Worm (Caenorhabditis elegans) whole organism, L1 larva: ENCODE measurements around the gene tim-1.
A peak's percentile ranks its signal among the peaks of the same experiment; 100 is the strongest.

ENCODE experiments used
- C34B4.2 ChIP-seq: sonication (generic microtip); optimal IDR thresholded peaks from 2 replicates; lab custom pipeline; 2017; ENCODE audit warnings: mild to moderate bottlenecking, missing genetic modification characterization, missing compliant biosample characterization
- ama-1 ChIP-seq: fragments of 150-350 bp; optimal IDR thresholded peaks from 2 replicates; lab custom pipeline; 2014
- ceh-63 ChIP-seq: fragments of 200-800 bp; sonication (Bioruptor generic); optimal IDR thresholded peaks from 2 replicates; lab custom pipeline; 2018; ENCODE audit warnings: mild to moderate bottlenecking, missing genetic modification characterization, missing compliant biosample characterization
- ceh-8 ChIP-seq: fragments of 200-800 bp; sonication (Bioruptor generic); optimal IDR thresholded peaks from 2 replicates; lab custom pipeline; 2018; ENCODE audit warnings: mild to moderate bottlenecking, missing genetic modification characterization, moderate library complexity, missing compliant biosample characterization
- ceh-82 ChIP-seq, 3 experiments: fragments of 150-350 bp in 1 of 3; sonication (generic microtip) in 2 of 3; optimal IDR thresholded peaks; 2 replicates each; lab custom pipeline; 2014 to 2017; ENCODE audit warnings: missing biosample characterization in 3 of 3, missing genetic modification characterization in 3 of 3
- ceh-90 ChIP-seq: sonication (generic microtip); optimal IDR thresholded peaks from 2 replicates; lab custom pipeline; 2016; ENCODE audit warnings: missing genetic modification characterization, missing compliant biosample characterization
- dpl-1 ChIP-seq, 3 experiments: fragments of 150-350 bp in 2 of 3; sonication (generic microtip) in 1 of 3; optimal IDR thresholded peaks; 2 replicates each; lab custom pipeline; 2014 to 2017; ENCODE audit warnings: missing biosample characterization in 3 of 3, missing genetic modification characterization in 3 of 3, missing genetic modification reagents in 3 of 3
- dsc-1 ChIP-seq: sonication (generic microtip); optimal IDR thresholded peaks from 2 replicates; lab custom pipeline; 2016; ENCODE audit warnings: mild to moderate bottlenecking, missing genetic modification characterization, missing compliant biosample characterization
- efl-1 ChIP-seq, 4 experiments: fragments of 150-350 bp; optimal IDR thresholded peaks in 3 of 4; peaks in 1 of 4; 1 replicate in 1 of 4; 2 replicates in 3 of 4; lab custom pipeline; 2014; ENCODE audit warnings: missing biosample characterization in 2 of 4, missing genetic modification characterization in 2 of 4, missing genetic modification reagents in 2 of 4
- egl-13 ChIP-seq: sonication (generic microtip); optimal IDR thresholded peaks from 2 replicates; lab custom pipeline; 2016; ENCODE audit warnings: missing genotype, missing genetic modification reagents, missing genetic modification characterization, missing compliant biosample characterization
- egl-27 ChIP-seq, 2 experiments: fragments of 150-350 bp in 1 of 2; sonication (generic microtip); optimal IDR thresholded peaks; 3 replicates each; lab custom pipeline; 2017 to 2018; ENCODE audit warnings: missing biosample characterization in 2 of 2, missing genetic modification characterization in 2 of 2, missing genetic modification reagents in 2 of 2
- elt-2 ChIP-seq: sonication (generic microtip); optimal IDR thresholded peaks from 2 replicates; lab custom pipeline; 2016; ENCODE audit warnings: missing genetic modification characterization, mild to moderate bottlenecking, inconsistent platforms, missing compliant biosample characterization, missing genetic modification reagents
- hlh-4 ChIP-seq: sonication (generic microtip); optimal IDR thresholded peaks from 2 replicates; lab custom pipeline; 2016; ENCODE audit warnings: mild to moderate bottlenecking, missing genetic modification characterization, missing compliant biosample characterization
- irx-1 ChIP-seq: sonication (generic microtip); optimal IDR thresholded peaks from 2 replicates; lab custom pipeline; 2016; ENCODE audit warnings: missing genetic modification characterization, missing compliant biosample characterization
- isw-1 ChIP-seq: fragments of 200-800 bp; sonication (Bioruptor generic); IDR thresholded peaks from 2 replicates; pipeline ENCODE4 v1.3.6; 2022; ENCODE audit warnings: missing genetic modification characterization, missing compliant biosample characterization
- lin-14 ChIP-seq: fragments of 200-800 bp; sonication (Bioruptor generic); optimal IDR thresholded peaks from 2 replicates; lab custom pipeline; 2018; ENCODE audit warnings: mild to moderate bottlenecking, missing genetic modification characterization, moderate library complexity, missing compliant biosample characterization
- lin-35 ChIP-seq, 2 experiments: fragments of 150-350 bp; optimal IDR thresholded peaks; 2 replicates each; lab custom pipeline; 2014; ENCODE audit warnings: missing biosample characterization in 2 of 2, missing genetic modification characterization in 2 of 2, missing genetic modification reagents in 2 of 2
- lin-39 ChIP-seq: fragments of 150-350 bp; optimal IDR thresholded peaks from 2 replicates; lab custom pipeline; 2014; ENCODE audit warnings: missing biosample characterization, missing genetic modification reagents, missing genetic modification characterization
- lir-3 ChIP-seq: sonication (generic microtip); optimal IDR thresholded peaks from 2 replicates; lab custom pipeline; 2016; ENCODE audit warnings: mild to moderate bottlenecking, missing genetic modification characterization, moderate library complexity, missing compliant biosample characterization; ENCODE audit not compliant: poor library complexity
- lsy-2 ChIP-seq, 2 experiments: fragments of 150-350 bp; optimal IDR thresholded peaks; 2 replicates each; lab custom pipeline; 2014; ENCODE audit warnings: missing biosample characterization in 2 of 2, missing genetic modification characterization in 2 of 2
- mab-9 ChIP-seq: fragments of 200-800 bp; sonication (Bioruptor generic); IDR thresholded peaks from 2 replicates; pipeline ENCODE4 v1.3.6; 2022; ENCODE audit warnings: missing genetic modification reagents, missing genetic modification characterization, missing compliant biosample characterization
- nhr-19 ChIP-seq: fragments of 200-800 bp; sonication (Bioruptor generic); conservative IDR thresholded peaks from 2 replicates; pipeline ENCODE4 v1.3.6; 2022; ENCODE audit warnings: missing genetic modification characterization, missing compliant biosample characterization
- nhr-237 ChIP-seq: fragments of 150-350 bp; optimal IDR thresholded peaks from 2 replicates; lab custom pipeline; 2014; ENCODE audit warnings: missing biosample characterization, missing genetic modification characterization
- nhr-28 ChIP-seq: fragments of 150-350 bp; optimal IDR thresholded peaks from 2 replicates; lab custom pipeline; 2014; ENCODE audit warnings: missing biosample characterization, missing genetic modification characterization
- nhr-76 ChIP-seq: sonication (generic microtip); optimal IDR thresholded peaks from 2 replicates; lab custom pipeline; 2017; ENCODE audit warnings: missing biosample characterization, missing genetic modification characterization
- skn-1 ChIP-seq: fragments of 150-350 bp; optimal IDR thresholded peaks from 2 replicates; lab custom pipeline; 2014; ENCODE audit warnings: missing biosample characterization, missing genetic modification characterization
- snpc-4 ChIP-seq: fragments of 150-350 bp; optimal IDR thresholded peaks from 2 replicates; lab custom pipeline; 2014; ENCODE audit warnings: missing biosample characterization, missing genetic modification characterization
- snu-23 ChIP-seq: sonication (generic microtip); optimal IDR thresholded peaks from 2 replicates; lab custom pipeline; 2016; ENCODE audit warnings: missing genetic modification characterization, missing compliant biosample characterization
- sup-37 ChIP-seq: fragments of 200-800 bp; sonication (Bioruptor generic); optimal IDR thresholded peaks from 2 replicates; lab custom pipeline; 2018; ENCODE audit warnings: mild to moderate bottlenecking, missing genetic modification characterization, missing compliant biosample characterization
- tbx-2 ChIP-seq: sonication (generic microtip); optimal IDR thresholded peaks from 2 replicates; lab custom pipeline; 2016; ENCODE audit warnings: missing genetic modification characterization, missing compliant biosample characterization
- tlp-1 ChIP-seq: fragments of 150-350 bp; optimal IDR thresholded peaks from 2 replicates; lab custom pipeline; 2014; ENCODE audit warnings: missing biosample characterization, missing genetic modification characterization
- unc-86 ChIP-seq: sonication (generic microtip); optimal IDR thresholded peaks from 2 replicates; lab custom pipeline; 2016; ENCODE audit warnings: missing genetic modification characterization, missing compliant biosample characterization
- vab-15 ChIP-seq: sonication (generic microtip); optimal IDR thresholded peaks from 2 replicates; lab custom pipeline; 2017; ENCODE audit warnings: missing genotype, mild to moderate bottlenecking, missing genetic modification characterization, missing compliant biosample characterization

Gene tim-1

DNA sequence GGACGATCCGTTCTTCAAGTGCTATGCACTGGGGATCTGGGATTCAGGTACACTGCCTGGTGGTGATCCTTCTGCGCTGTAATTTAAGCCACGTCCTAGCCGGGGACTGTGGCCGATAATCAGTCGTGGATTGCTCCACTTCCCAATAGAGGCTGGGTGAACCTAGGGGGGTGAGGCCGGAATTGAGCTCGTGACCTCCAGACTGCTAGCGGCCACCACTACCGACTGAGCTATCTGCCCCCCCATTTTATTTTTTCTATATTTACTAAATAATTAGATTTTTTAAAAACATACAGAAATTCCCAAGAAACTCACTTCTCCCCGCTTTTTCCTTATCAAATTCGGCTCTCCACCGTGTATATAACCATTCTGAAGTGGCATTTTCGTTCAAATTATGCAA is 47.3 kb upstream of the tim-1 start:
- no peak for TF ChIP-seq ama-1 (lab: Kevin White, UChicago)
- no peak for TF ChIP-seq hlh-4 (tag; lab: Kevin White, UChicago)
- TF ChIP-seq lir-3 (tag; lab: Kevin White, UChicago), result no peak
- TF ChIP-seq sup-37 (GFP tag; lab: Kevin White, UChicago), result no peak
- no peak for TF ChIP-seq snpc-4
- TF ChIP-seq ceh-8 (GFP tag; lab: Kevin White, UChicago), result no peak
- no peak for TF ChIP-seq egl-27 (tag; optimal IDR thresholded peaks at IDR 0.05; lab: Kevin White, UChicago)

DNA sequence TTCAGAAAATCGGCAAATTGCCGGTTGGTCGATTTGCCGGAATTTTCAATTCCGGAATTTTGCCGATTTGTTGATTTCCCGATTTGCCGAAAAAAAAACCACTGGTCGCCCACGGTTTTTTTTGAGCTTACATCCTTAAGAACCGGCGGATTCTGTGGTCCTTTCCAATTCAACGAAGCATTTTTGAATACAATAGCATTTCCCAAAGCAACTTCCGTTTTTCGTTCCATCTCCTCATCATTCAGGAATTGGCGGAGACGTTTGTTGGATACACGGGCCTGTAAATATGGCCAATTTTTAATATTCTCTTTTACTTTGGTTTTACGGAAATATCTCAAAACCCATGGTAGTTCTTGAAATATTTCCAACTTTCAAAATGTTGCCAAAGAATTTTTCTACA is 42.5 kb upstream of the tim-1 start:
- TF ChIP-seq snu-23 (GFP tag; lab: Kevin White, UChicago) (no peak), egl-27 (tag; optimal IDR thresholded peaks at IDR 0.05; lab: Kevin White, UChicago) (no peak), C34B4.2 (no peak), nhr-237 (tag; lab: Kevin White, UChicago) (no peak), lin-39 (tag; lab: Kevin White, UChicago) (no peak)

DNA sequence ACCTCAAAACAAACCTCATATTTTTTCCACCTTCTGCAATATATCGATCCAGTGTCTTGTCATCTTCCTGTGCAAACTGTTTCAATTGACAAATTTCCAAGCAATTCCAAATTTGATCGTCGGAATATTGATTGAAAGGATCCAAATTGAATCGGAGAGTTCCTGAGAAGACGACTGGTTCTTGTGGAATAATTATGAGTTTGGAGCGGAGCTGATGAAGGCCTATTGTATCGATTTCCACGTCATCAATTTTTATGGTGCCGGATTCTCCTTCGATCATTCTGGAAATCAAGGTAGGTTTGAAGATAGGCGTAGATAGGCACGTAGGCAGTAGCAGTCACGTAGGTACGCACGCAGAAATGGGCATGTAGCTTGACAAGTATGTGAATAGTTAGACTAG is 34.2 kb upstream of the tim-1 start:
- TF ChIP-seq elt-2 (tag; lab: Kevin White, UChicago) (no peak), nhr-76 (tag; lab: Kevin White, UChicago) (no peak), sup-37 (GFP tag; lab: Kevin White, UChicago) (no peak), ceh-82 (tag; optimal IDR thresholded peaks at IDR 0.05; lab: Kevin White, UChicago) (no peak), lir-3 (tag; lab: Kevin White, UChicago) (no peak), vab-15 (tag; lab: Kevin White, UChicago) (no peak), ceh-63 (GFP tag; lab: Kevin White, UChicago) (no peak), lin-14 (GFP tag; lab: Kevin White, UChicago) (no peak), efl-1 (optimal IDR thresholded peaks at IDR 0.05; lab: Kevin White, UChicago) (no peak), efl-1 (GFP tag; optimal IDR thresholded peaks at IDR 0.05 in 1 of 2; lab: Kevin White, UChicago) (no peak), lin-35 (GFP tag; optimal IDR thresholded peaks at IDR 0.05; lab: Kevin White, UChicago) (no peak), nhr-28 (tag; lab: Kevin White, UChicago) (no peak), tlp-1 (tag; lab: Kevin White, UChicago) (no peak), unc-86 (no peak)

DNA sequence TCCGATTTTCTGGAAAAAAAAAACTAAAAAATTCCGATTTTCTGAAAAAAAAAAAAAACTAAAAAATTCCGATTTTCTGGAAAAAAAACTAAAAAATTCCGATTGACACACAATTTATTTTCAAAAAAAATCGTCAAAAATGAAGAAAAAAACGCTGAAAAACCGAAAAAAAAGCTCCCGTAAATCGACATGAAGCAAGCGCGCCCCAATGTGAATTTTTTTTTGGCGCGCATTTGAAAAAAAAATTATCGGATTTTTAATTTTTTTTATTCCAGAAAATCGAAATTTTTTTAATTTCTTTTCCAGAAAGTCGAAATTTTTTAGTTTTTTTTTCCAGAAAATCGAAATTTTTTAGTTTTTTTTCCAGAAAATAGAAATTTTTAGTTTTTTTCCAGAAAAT is 28.8 kb upstream of the tim-1 start:
- peak; percentile 11 for TF ChIP-seq ceh-90 (tag; lab: Kevin White, UChicago)
- peak; percentile 36 for TF ChIP-seq snu-23 (GFP tag; lab: Kevin White, UChicago)
- TF ChIP-seq nhr-19 (GFP tag; lab: Robert Waterston, UW), result peak; percentile 22; the same call in 1 of the 2 replicates
- peak; percentile 82 to 87 (median 87) for TF ChIP-seq dpl-1 (GFP tag; optimal IDR thresholded peaks at IDR 0.05; lab: Kevin White, UChicago)
- no peak for TF ChIP-seq elt-2 (tag; lab: Kevin White, UChicago)
- no peak for TF ChIP-seq egl-13 (tag; lab: Kevin White, UChicago)
- TF ChIP-seq skn-1 (tag; lab: Kevin White, UChicago), result peak; percentile 40
- no peak for TF ChIP-seq mab-9
- TF ChIP-seq dsc-1 (tag; lab: Kevin White, UChicago), result peak; percentile 24
- TF ChIP-seq lsy-2 (tag; optimal IDR thresholded peaks at IDR 0.05; lab: Kevin White, UChicago), result peak; percentile 23 to 45
- TF ChIP-seq irx-1 (tag; lab: Kevin White, UChicago), result peak; percentile 2
- TF ChIP-seq tbx-2 (tag; lab: Kevin White, UChicago), result peak; percentile 18
- TF ChIP-seq ceh-82 (tag; optimal IDR thresholded peaks at IDR 0.05; lab: Kevin White, UChicago), result peak in 1 of 3 experiments; percentile 7
- TF ChIP-seq efl-1 (optimal IDR thresholded peaks at IDR 0.05; lab: Kevin White, UChicago), result peak in 1 of 2 experiments; percentile 92
- TF ChIP-seq efl-1 (GFP tag; optimal IDR thresholded peaks at IDR 0.05 in 1 of 2; lab: Kevin White, UChicago), result peak; percentile 88 to 99
- TF ChIP-seq isw-1 (GFP tag; lab: Robert Waterston, UW), result peak; percentile 17; the same call in 1 of the 2 replicates
- peak; percentile 87 to 92 for TF ChIP-seq lin-35 (GFP tag; optimal IDR thresholded peaks at IDR 0.05; lab: Kevin White, UChicago)
- TF ChIP-seq, all 84 proteins: peak for 13
